Worm (Caenorhabditis elegans) whole organism, L4 larva: ENCODE data around the gene F25E5.5.

Source experiments
- D1046.2 ChIP-seq: fragments of 200-800 bp; sonication (Bioruptor generic); IDR thresholded peaks from 2 replicates; pipeline ENCODE4 v1.3.6; 2022; ENCODE audit warnings: missing genetic modification characterization, missing compliant biosample characterization
- F10B5.3 ChIP-seq: sonication (generic microtip); optimal IDR thresholded peaks from 2 replicates; lab custom pipeline; 2016; ENCODE audit warnings: mild to moderate bottlenecking, missing genetic modification characterization, missing compliant biosample characterization
- T20F7.1 ChIP-seq: fragments of 200-800 bp; sonication (Bioruptor generic); optimal IDR thresholded peaks from 2 replicates; lab custom pipeline; 2018; ENCODE audit warnings: mild to moderate bottlenecking, missing genetic modification characterization, missing compliant biosample characterization
- Y105C5A.15 ChIP-seq: fragments of 200-800 bp; sonication (Bioruptor generic); IDR thresholded peaks from 2 replicates; pipeline ENCODE4 v1.3.6; 2022; ENCODE audit warnings: missing genetic modification characterization, missing compliant biosample characterization
- Y48G9A.11 ChIP-seq: fragments of 200-800 bp; sonication (Bioruptor generic); IDR thresholded peaks from 2 replicates; pipeline ENCODE4 v1.3.6; 2022; ENCODE audit warnings: missing genetic modification reagents, missing genetic modification characterization, missing compliant biosample characterization
- Y5F2A.4 ChIP-seq: fragments of 200-800 bp; sonication (Bioruptor generic); optimal IDR thresholded peaks from 2 replicates; lab custom pipeline; 2018; ENCODE audit warnings: mild to moderate bottlenecking, missing genetic modification characterization, missing compliant biosample characterization
- ama-1 ChIP-seq: fragments of 150-350 bp; optimal IDR thresholded peaks from 2 replicates; lab custom pipeline; 2014; ENCODE audit warnings: inconsistent platforms, mixed read lengths
- ceh-62 ChIP-seq: sonication (generic microtip); optimal IDR thresholded peaks from 2 replicates; lab custom pipeline; 2017; ENCODE audit warnings: missing biosample characterization, missing genetic modification characterization
- ceh-82 ChIP-seq: sonication (generic microtip); optimal IDR thresholded peaks from 2 replicates; lab custom pipeline; 2017; ENCODE audit warnings: missing biosample characterization, missing genetic modification characterization
- ces-1 ChIP-seq: fragments of 150-350 bp; sonication (generic microtip); optimal IDR thresholded peaks from 4 replicates; lab custom pipeline; 2014; ENCODE audit warnings: missing biosample characterization, missing genetic modification reagents, missing genetic modification characterization
- cey-2 ChIP-seq: sonication (generic microtip); optimal IDR thresholded peaks from 3 replicates; lab custom pipeline; 2017; ENCODE audit warnings: missing genetic modification characterization, mild to moderate bottlenecking, missing compliant biosample characterization, antibody characterized with exemption, borderline replicate concordance; ENCODE audit not compliant: insufficient read depth
- daf-12 ChIP-seq: fragments of 150-350 bp; optimal IDR thresholded peaks from 2 replicates; lab custom pipeline; 2014; ENCODE audit warnings: missing biosample characterization, missing genetic modification reagents, missing genetic modification characterization
- daf-19 ChIP-seq: fragments of 200-800 bp; sonication (Bioruptor generic); conservative IDR thresholded peaks from 2 replicates; pipeline ENCODE4 v1.3.6; 2022; ENCODE audit warnings: missing genetic modification characterization, missing compliant biosample characterization
- dmd-8 ChIP-seq: fragments of 200-800 bp; sonication (Bioruptor generic); IDR thresholded peaks from 2 replicates; pipeline ENCODE4 v1.3.6; 2022; ENCODE audit warnings: missing genetic modification characterization, missing compliant biosample characterization
- dve-1 ChIP-seq: sonication (generic microtip); optimal IDR thresholded peaks from 2 replicates; lab custom pipeline; 2017; ENCODE audit warnings: antibody characterized with exemption, mild to moderate bottlenecking, missing genetic modification characterization, missing compliant biosample characterization; ENCODE audit not compliant: insufficient read depth
- egl-43 ChIP-seq: fragments of 200-800 bp; sonication (Bioruptor generic); IDR thresholded peaks from 2 replicates; pipeline ENCODE4 v1.3.6; 2022; ENCODE audit warnings: missing genetic modification reagents, missing genetic modification characterization, missing compliant biosample characterization
- fkh-10 ChIP-seq: fragments of 150-350 bp; optimal IDR thresholded peaks from 2 replicates; lab custom pipeline; 2014; ENCODE audit warnings: missing biosample characterization, missing genetic modification reagents, missing genetic modification characterization
- fos-1 ChIP-seq: fragments of 150-350 bp; optimal IDR thresholded peaks from 2 replicates; lab custom pipeline; 2014; ENCODE audit warnings: missing biosample characterization, missing genetic modification characterization
- gei-8 ChIP-seq: fragments of 200-800 bp; sonication (Bioruptor generic); optimal IDR thresholded peaks from 2 replicates; lab custom pipeline; 2018; ENCODE audit warnings: mild to moderate bottlenecking, missing genetic modification characterization, missing compliant biosample characterization
- hif-1 ChIP-seq, 2 experiments: sonication (generic microtip); optimal IDR thresholded peaks; 2 replicates each; lab custom pipeline; 2016 to 2017; ENCODE audit warnings: missing compliant biosample characterization in 2 of 2, missing genetic modification characterization in 2 of 2, missing genetic modification reagents in 2 of 2, missing genotype in 2 of 2, mild to moderate bottlenecking in 1 of 2
- hlh-11 ChIP-seq: fragments of 200-800 bp; sonication (Bioruptor generic); optimal IDR thresholded peaks from 2 replicates; lab custom pipeline; 2018; ENCODE audit warnings: mild to moderate bottlenecking, missing genetic modification characterization, missing compliant biosample characterization
- hmg-1.1 ChIP-seq: fragments of 200-800 bp; sonication (Bioruptor generic); IDR thresholded peaks from 2 replicates; pipeline ENCODE4 v1.3.6; 2022; ENCODE audit warnings: missing genetic modification reagents, missing genetic modification characterization, missing compliant biosample characterization
- lim-7 ChIP-seq: fragments of 200-800 bp; sonication (Bioruptor generic); IDR thresholded peaks from 2 replicates; pipeline ENCODE4 v1.3.6; 2022; ENCODE audit warnings: missing genetic modification characterization, missing compliant biosample characterization
- lin-15B ChIP-seq: fragments of 150-350 bp; sonication (generic microtip); optimal IDR thresholded peaks from 3 replicates; lab custom pipeline; 2014; ENCODE audit warnings: missing biosample characterization, missing genetic modification characterization
- lin-38 ChIP-seq: fragments of 200-800 bp; sonication (Bioruptor generic); IDR thresholded peaks from 2 replicates; pipeline ENCODE4 v1.3.6; 2022; ENCODE audit warnings: missing genetic modification reagents, missing genetic modification characterization, missing compliant biosample characterization
- madf-5 ChIP-seq, 2 experiments: fragments of 200-800 bp; sonication (Bioruptor generic); IDR thresholded peaks; 2 replicates each; pipeline ENCODE4 v1.3.6; 2022; ENCODE audit warnings: missing compliant biosample characterization in 2 of 2, missing genetic modification characterization in 2 of 2
- mep-1 ChIP-seq: fragments of 150-350 bp; sonication (generic microtip); optimal IDR thresholded peaks from 3 replicates; lab custom pipeline; 2014; ENCODE audit warnings: missing biosample characterization, missing genetic modification characterization
- mxl-2 ChIP-seq: fragments of 200-800 bp; sonication (Bioruptor generic); conservative IDR thresholded peaks from 2 replicates; pipeline ENCODE4 v1.3.6; 2022; ENCODE audit warnings: missing genetic modification reagents, missing genetic modification characterization, missing compliant biosample characterization
- mxl-3 ChIP-seq: fragments of 200-800 bp; sonication (Bioruptor generic); optimal IDR thresholded peaks from 2 replicates; lab custom pipeline; 2018; ENCODE audit warnings: mild to moderate bottlenecking, missing genetic modification characterization, missing compliant biosample characterization
- nhr-10 ChIP-seq: fragments of 150-350 bp; optimal IDR thresholded peaks from 2 replicates; lab custom pipeline; 2014; ENCODE audit warnings: missing biosample characterization, missing genetic modification characterization
- nhr-11 ChIP-seq: fragments of 150-350 bp; optimal IDR thresholded peaks from 2 replicates; lab custom pipeline; 2014; ENCODE audit warnings: missing biosample characterization, missing genetic modification characterization
- nhr-111 ChIP-seq: fragments of 200-800 bp; sonication (Bioruptor generic); optimal IDR thresholded peaks from 2 replicates; lab custom pipeline; 2018; ENCODE audit warnings: mild to moderate bottlenecking, missing genetic modification characterization, missing compliant biosample characterization
- nhr-237 ChIP-seq: sonication (generic microtip); optimal IDR thresholded peaks from 2 replicates; lab custom pipeline; 2017; ENCODE audit warnings: missing biosample characterization, missing genetic modification characterization
- nhr-25 ChIP-seq: sonication (generic microtip); optimal IDR thresholded peaks from 2 replicates; lab custom pipeline; 2017; ENCODE audit warnings: missing genetic modification characterization, mild to moderate bottlenecking, missing compliant biosample characterization, antibody characterized with exemption, moderate library complexity, borderline replicate concordance; ENCODE audit not compliant: insufficient read depth
- nhr-28 ChIP-seq: fragments of 150-350 bp; optimal IDR thresholded peaks from 2 replicates; lab custom pipeline; 2014; ENCODE audit warnings: missing biosample characterization, missing genetic modification characterization
- nhr-41 ChIP-seq: fragments of 200-800 bp; sonication (Bioruptor generic); IDR thresholded peaks from 2 replicates; pipeline ENCODE4 v1.3.6; 2022; ENCODE audit warnings: missing genetic modification reagents, missing genetic modification characterization, missing compliant biosample characterization
- nhr-48 ChIP-seq: sonication (generic microtip); optimal IDR thresholded peaks from 2 replicates; lab custom pipeline; 2016; ENCODE audit warnings: mild to moderate bottlenecking, missing genetic modification characterization, missing compliant biosample characterization
- snpc-4 ChIP-seq: fragments of 150-350 bp; optimal IDR thresholded peaks from 2 replicates; lab custom pipeline; 2014; ENCODE audit warnings: missing biosample characterization, missing genetic modification characterization
- unc-39 ChIP-seq: sonication (generic microtip); optimal IDR thresholded peaks from 2 replicates; lab custom pipeline; 2017; ENCODE audit warnings: missing biosample characterization, missing genetic modification characterization
- unc-62 ChIP-seq, 3 experiments: fragments of 150-350 bp in 1 of 3; sonication (generic microtip); optimal IDR thresholded peaks in 2 of 3; peaks in 1 of 3; 1 replicate in 1 of 3; 2 replicates in 2 of 3; lab custom pipeline; 2014 to 2017; ENCODE audit warnings: missing biosample characterization in 3 of 3, missing genetic modification characterization in 3 of 3, missing genetic modification reagents in 3 of 3, missing genotype in 1 of 3
- vab-7 ChIP-seq: fragments of 200-800 bp; sonication (Bioruptor generic); IDR thresholded peaks from 2 replicates; pipeline ENCODE4 v1.3.6; 2022; ENCODE audit warnings: missing genetic modification reagents, missing genetic modification characterization, missing compliant biosample characterization
- zfp-3 ChIP-seq: fragments of 200-800 bp; sonication (Bioruptor generic); conservative IDR thresholded peaks from 2 replicates; pipeline ENCODE4 v1.3.6; 2022; ENCODE audit warnings: missing genetic modification reagents, missing genetic modification characterization, missing compliant biosample characterization

F25E5.5 gene

ce11 chrV:7403501-7403900, 43.6 kb upstream of the F25E5.5 start:
- peak in 1 of 2 experiments; percentile 92 for TF ChIP-seq unc-62 (GFP tag; optimal IDR thresholded peaks at IDR 0.05 in 1 of 2; lab: Kevin White, UChicago)
- TF ChIP-seq unc-62 (tag; optimal IDR thresholded peaks at IDR 0.05; lab: Kevin White, UChicago), result no peak
- no peak for TF ChIP-seq gei-8 (GFP tag; lab: Kevin White, UChicago)
- TF ChIP-seq nhr-28 (tag; lab: Kevin White, UChicago), result no peak

- TF ChIP-seq nhr-41 (GFP tag; lab: Robert Waterston, UW), result no peak
- no peak for TF ChIP-seq Y48G9A.11 (GFP tag; lab: Robert Waterston, UW)
- no peak for TF ChIP-seq egl-43
- TF ChIP-seq Y105C5A.15 (GFP tag; lab: Robert Waterston, UW), result no peak
- no peak for TF ChIP-seq lim-7 (GFP tag; lab: Robert Waterston, UW)
- no peak for TF ChIP-seq zfp-3
- TF ChIP-seq mxl-3 (GFP tag; lab: Kevin White, UChicago), result no peak
- no peak for TF ChIP-seq nhr-111 (GFP tag; lab: Kevin White, UChicago)
- TF ChIP-seq D1046.2 (GFP tag; lab: Robert Waterston, UW), result no peak
- no peak for TF ChIP-seq hif-1 (tag; optimal IDR thresholded peaks at IDR 0.05; lab: Kevin White, UChicago)
- TF ChIP-seq mxl-2 (GFP tag; lab: Robert Waterston, UW), result no peak
- TF ChIP-seq daf-19 (GFP tag; lab: Robert Waterston, UW), result no peak
- TF ChIP-seq fkh-10 (GFP tag; lab: Kevin White, UChicago), result no peak
- TF ChIP-seq Y5F2A.4 (GFP tag; lab: Kevin White, UChicago), result no peak
- no peak for TF ChIP-seq ama-1 (lab: Kevin White, UChicago)
- no peak for TF ChIP-seq hlh-11 (tag; lab: Kevin White, UChicago)
- no peak for TF ChIP-seq snpc-4
- TF ChIP-seq T20F7.1, result no peak
- TF ChIP-seq, all 104 proteins: peak for 0
These were observed 38.5 kb upstream of the F25E5.5 start, which contains the start of gene srt-6 for ce11 chrV:7408520-7408919. Gene srt-6, minus strand, starts transcription at chrV:7408814.

ce11 chrV:7409599-7409998, 37.5 kb upstream of the F25E5.5 start, which contains the start of gene R13D7.2:
Gene R13D7.2, plus strand, starts transcription at chrV:7409899.
- TF ChIP-seq hlh-11 (tag; lab: Kevin White, UChicago) (no peak), madf-5 (GFP tag; IDR thresholded peaks at IDR 0.05; lab: Robert Waterston, UW) (no peak), vab-7 (GFP tag; lab: Robert Waterston, UW) (no peak), daf-12 (tag; lab: Kevin White, UChicago) (no peak), lin-38 (no peak), ama-1 (lab: Kevin White, UChicago) (no peak), nhr-237 (tag; lab: Kevin White, UChicago) (no peak), unc-39 (tag; lab: Kevin White, UChicago) (no peak), ces-1 (GFP tag; lab: Kevin White, UChicago) (no peak), dve-1 (tag; lab: Kevin White, UChicago) (no peak), F10B5.3 (tag; lab: Kevin White, UChicago) (no peak), hmg-1.1 (GFP tag; lab: Robert Waterston, UW) (no peak), mep-1 (no peak), lin-15B (no peak)

ce11 chrV:7411695-7412094, 35.4 kb upstream of the F25E5.5 start, which contains the start of gene str-41:
Gene str-41, plus strand, starts transcription at chrV:7411995.
- no peak for TF ChIP-seq unc-39 (tag; lab: Kevin White, UChicago)
- no peak for TF ChIP-seq cey-2 (tag; lab: Kevin White, UChicago)
- no peak for TF ChIP-seq nhr-10 (tag; lab: Kevin White, UChicago)
- TF ChIP-seq Y5F2A.4 (GFP tag; lab: Kevin White, UChicago), result no peak
- TF ChIP-seq mep-1, result no peak
- TF ChIP-seq nhr-25 (tag; lab: Kevin White, UChicago), result no peak
- TF ChIP-seq vab-7 (GFP tag; lab: Robert Waterston, UW), result no peak
- TF ChIP-seq nhr-11 (tag; lab: Kevin White, UChicago), result no peak
- TF ChIP-seq ceh-62, result no peak
- no peak for TF ChIP-seq dmd-8
- no peak for TF ChIP-seq ceh-82 (tag; lab: Kevin White, UChicago)
- TF ChIP-seq Y48G9A.11 (GFP tag; lab: Robert Waterston, UW), result no peak
- no peak for TF ChIP-seq lin-38
- TF ChIP-seq nhr-111 (GFP tag; lab: Kevin White, UChicago), result no peak
- TF ChIP-seq Y105C5A.15 (GFP tag; lab: Robert Waterston, UW), result no peak
- TF ChIP-seq nhr-48 (tag; lab: Kevin White, UChicago), result no peak
- TF ChIP-seq fos-1 (tag; lab: Kevin White, UChicago), result no peak
- no peak for TF ChIP-seq nhr-28 (tag; lab: Kevin White, UChicago)
